Fruit fly (Drosophila melanogaster) whole organism, embryonic: ENCODE data around the gene CG15772.

Experiments
- Bgb ChIP-seq: fragments of 200-800 bp; sonication (Bioruptor generic); IDR thresholded peaks from 2 replicates; pipeline ENCODE4 v1.3.6; 2022; ENCODE audit warnings: missing biosample characterization, missing genetic modification characterization; ENCODE audit not compliant: partially characterized antibody
- Blimp-1 ChIP-seq: fragments of 200-800 bp; sonication (Bioruptor generic); optimal IDR thresholded peaks from 3 replicates; lab custom pipeline; 2018; ENCODE audit warnings: missing biosample characterization, missing genetic modification characterization, mild to moderate bottlenecking, moderate library complexity, missing genetic modification reagents
- CG10366 ChIP-seq: fragments of 200-800 bp; sonication (Bioruptor generic); IDR thresholded peaks from 2 replicates; pipeline ENCODE4 v1.3.6; 2022; ENCODE audit warnings: missing biosample characterization, missing genetic modification characterization
- CG10654 ChIP-seq: fragments of 200-800 bp; sonication (Bioruptor generic); optimal IDR thresholded peaks from 2 replicates; lab custom pipeline; 2016; ENCODE audit warnings: missing biosample characterization, missing genetic modification characterization
- CG13287 ChIP-seq: fragments of 200-800 bp; sonication (Bioruptor generic); IDR thresholded peaks from 2 replicates; pipeline ENCODE4 v1.3.6; 2022; ENCODE audit warnings: missing biosample characterization, missing genetic modification characterization; ENCODE audit not compliant: partially characterized antibody
- CG13296 ChIP-seq: fragments of 200-800 bp; sonication (Bioruptor generic); optimal IDR thresholded peaks from 3 replicates; lab custom pipeline; 2018; ENCODE audit warnings: missing biosample characterization, mild to moderate bottlenecking, missing genetic modification characterization
- CG13775 ChIP-seq: fragments of 200-800 bp; sonication (Bioruptor generic); optimal IDR thresholded peaks from 3 replicates; lab custom pipeline; 2017; ENCODE audit warnings: missing biosample characterization, mild to moderate bottlenecking, missing genetic modification characterization
- CG14710 ChIP-seq: fragments of 200-800 bp; sonication (Bioruptor generic); optimal IDR thresholded peaks from 3 replicates; lab custom pipeline; 2019; ENCODE audit warnings: missing biosample characterization, mild to moderate bottlenecking, missing genetic modification characterization, moderate library complexity
- CG18011 ChIP-seq: fragments of 200-800 bp; sonication (Bioruptor generic); optimal IDR thresholded peaks from 2 replicates; lab custom pipeline; 2017; ENCODE audit warnings: missing biosample characterization, missing genetic modification characterization, mild to moderate bottlenecking, moderate library complexity, missing genotype
- CG18476 ChIP-seq: fragments of 200-800 bp; sonication (Bioruptor generic); optimal IDR thresholded peaks from 2 replicates; lab custom pipeline; 2016; ENCODE audit warnings: missing biosample characterization, mild to moderate bottlenecking, missing genetic modification characterization
- CG30403 ChIP-seq: fragments of 200-800 bp; sonication (Bioruptor generic); optimal IDR thresholded peaks from 3 replicates; lab custom pipeline; 2016; ENCODE audit warnings: missing biosample characterization, missing genetic modification characterization
- CG31441 ChIP-seq: fragments of 200-800 bp; sonication (Bioruptor generic); IDR thresholded peaks from 2 replicates; pipeline ENCODE4 v1.3.6; 2022; ENCODE audit warnings: missing biosample characterization, missing genetic modification characterization
- CG4820 ChIP-seq: fragments of 200-800 bp; sonication (Bioruptor generic); optimal IDR thresholded peaks from 3 replicates; lab custom pipeline; 2016; ENCODE audit warnings: missing biosample characterization, missing genetic modification characterization
- CG6654 ChIP-seq: fragments of 200-800 bp; sonication (Bioruptor generic); optimal IDR thresholded peaks from 2 replicates; lab custom pipeline; 2017; ENCODE audit warnings: missing biosample characterization, mild to moderate bottlenecking, missing genetic modification characterization
- CG7357 ChIP-seq: fragments of 200-800 bp; sonication (Bioruptor generic); IDR thresholded peaks from 3 replicates; pipeline ENCODE4 v1.3.6; 2022; ENCODE audit warnings: missing biosample characterization, missing genetic modification characterization
- CkIIα-i1 ChIP-seq: fragments of 200-800 bp; sonication (Bioruptor generic); IDR thresholded peaks from 2 replicates; pipeline ENCODE4 v1.3.6; 2022; ENCODE audit warnings: missing biosample characterization, missing genetic modification characterization
- CrebB ChIP-seq: fragments of 200-800 bp; sonication (Bioruptor generic); optimal IDR thresholded peaks from 3 replicates; lab custom pipeline; 2018; ENCODE audit warnings: missing biosample characterization, mild to moderate bottlenecking, missing genetic modification characterization
- Dad ChIP-seq: fragments of 200-800 bp; sonication (Bioruptor generic); optimal IDR thresholded peaks from 3 replicates; lab custom pipeline; 2016; ENCODE audit warnings: missing biosample characterization, missing genetic modification characterization
- Doc3 ChIP-seq: fragments of 200-800 bp; sonication (Bioruptor generic); IDR thresholded peaks from 3 replicates; pipeline ENCODE4 v1.3.6; 2022; ENCODE audit warnings: missing biosample characterization, missing genetic modification characterization; ENCODE audit not compliant: partially characterized antibody
- ERR ChIP-seq: fragments of 200-800 bp; sonication (Bioruptor generic); optimal IDR thresholded peaks from 2 replicates; lab custom pipeline; 2016; ENCODE audit warnings: missing biosample characterization, missing genetic modification characterization
- Neu2 ChIP-seq: fragments of 200-800 bp; sonication (Bioruptor generic); optimal IDR thresholded peaks from 3 replicates; lab custom pipeline; 2016; ENCODE audit warnings: missing biosample characterization, missing genetic modification characterization, borderline replicate concordance
- PHDP ChIP-seq: fragments of 200-800 bp; sonication (Bioruptor generic); optimal IDR thresholded peaks from 3 replicates; lab custom pipeline; 2018; ENCODE audit warnings: missing biosample characterization, mild to moderate bottlenecking, missing genetic modification characterization, moderate library complexity
- Pdp1 ChIP-seq, 2 experiments: fragments of 200-800 bp; sonication (Bioruptor generic); optimal IDR thresholded peaks; 3 replicates each; lab custom pipeline; 2016; ENCODE audit warnings: missing biosample characterization in 2 of 2, missing genetic modification characterization in 2 of 2, mild to moderate bottlenecking in 1 of 2, moderate library complexity in 1 of 2
- ab ChIP-seq: fragments of 200-800 bp; sonication (Bioruptor generic); optimal IDR thresholded peaks from 2 replicates; lab custom pipeline; 2016; ENCODE audit warnings: missing biosample characterization, missing genetic modification characterization
- bsh ChIP-seq, 2 experiments: fragments of 200-800 bp; sonication (Bioruptor generic); optimal IDR thresholded peaks; 2 replicates each; lab custom pipeline; 2017 to 2018; ENCODE audit warnings: mild to moderate bottlenecking in 2 of 2, missing biosample characterization in 2 of 2, missing genetic modification characterization in 2 of 2, moderate library complexity in 1 of 2
- chinmo ChIP-seq: fragments of 200-800 bp; sonication (Bioruptor generic); IDR thresholded peaks from 4 replicates; pipeline ENCODE4 v1.3.6; 2022; ENCODE audit warnings: missing biosample characterization, missing genetic modification characterization; ENCODE audit not compliant: partially characterized antibody
- crc ChIP-seq: fragments of 200-800 bp; sonication (Bioruptor generic); optimal IDR thresholded peaks from 2 replicates; lab custom pipeline; 2016; ENCODE audit warnings: missing biosample characterization, missing genetic modification characterization
- crp ChIP-seq, 2 experiments: fragments of 200-800 bp; sonication (Bioruptor generic); optimal IDR thresholded peaks; 2 replicates in 1 of 2; 3 replicates in 1 of 2; lab custom pipeline; 2017; ENCODE audit warnings: missing biosample characterization in 2 of 2, missing genetic modification characterization in 2 of 2, mild to moderate bottlenecking in 1 of 2, moderate library complexity in 1 of 2
- da ChIP-seq: fragments of 200-800 bp; sonication (Bioruptor generic); optimal IDR thresholded peaks from 2 replicates; lab custom pipeline; 2016; ENCODE audit warnings: missing biosample characterization, missing genetic modification characterization
- danr ChIP-seq: fragments of 200-800 bp; sonication (Bioruptor generic); IDR thresholded peaks from 2 replicates; pipeline ENCODE4 v1.3.6; 2022; ENCODE audit warnings: missing biosample characterization, missing genetic modification characterization
- ems ChIP-seq: fragments of 200-800 bp; sonication (Bioruptor generic); optimal IDR thresholded peaks from 3 replicates; lab custom pipeline; 2016; ENCODE audit warnings: missing biosample characterization, missing genetic modification characterization
- eve ChIP-seq, 2 experiments: fragments of >200 bp; optimal IDR thresholded peaks; 2 replicates each; lab custom pipeline; 2017; ENCODE audit warnings: missing biosample characterization in 2 of 2, missing genetic modification characterization in 2 of 2
- fd3F ChIP-seq: fragments of 200-800 bp; sonication (Bioruptor generic); optimal IDR thresholded peaks from 2 replicates; lab custom pipeline; 2018; ENCODE audit warnings: missing biosample characterization, mild to moderate bottlenecking, missing genetic modification characterization, moderate library complexity
- gcm2 ChIP-seq: fragments of 200-800 bp; sonication (Bioruptor generic); optimal IDR thresholded peaks from 2 replicates; lab custom pipeline; 2016; ENCODE audit warnings: missing biosample characterization, missing genetic modification characterization
- gsb ChIP-seq: fragments of 200-800 bp; sonication (Bioruptor generic); IDR thresholded peaks from 2 replicates; pipeline ENCODE4 v1.3.6; 2022; ENCODE audit warnings: missing biosample characterization, missing genetic modification characterization
- ham ChIP-seq: fragments of 200-800 bp; sonication (Bioruptor generic); IDR thresholded peaks from 2 replicates; pipeline ENCODE4 v1.3.6; 2022; ENCODE audit warnings: missing biosample characterization, missing genetic modification characterization
- her ChIP-seq: fragments of 200-800 bp; sonication (Bioruptor generic); optimal IDR thresholded peaks from 2 replicates; lab custom pipeline; 2016; ENCODE audit warnings: missing biosample characterization, missing genetic modification characterization
- luna ChIP-seq: fragments of 200-800 bp; sonication (Bioruptor generic); optimal IDR thresholded peaks from 2 replicates; lab custom pipeline; 2016; ENCODE audit warnings: missing biosample characterization, missing genetic modification characterization
- mirr ChIP-seq: fragments of 200-800 bp; sonication (Bioruptor generic); optimal IDR thresholded peaks from 3 replicates; lab custom pipeline; 2018; ENCODE audit warnings: missing biosample characterization, mild to moderate bottlenecking, missing genetic modification characterization
- nmo ChIP-seq: fragments of 200-800 bp; sonication (Bioruptor generic); optimal IDR thresholded peaks from 2 replicates; lab custom pipeline; 2018; ENCODE audit warnings: missing biosample characterization, mild to moderate bottlenecking, missing genetic modification characterization, moderate library complexity
- p53 ChIP-seq: fragments of 200-800 bp; sonication (Bioruptor generic); optimal IDR thresholded peaks from 2 replicates; lab custom pipeline; 2016; ENCODE audit warnings: missing biosample characterization, missing genetic modification characterization
- phol ChIP-seq: fragments of 200-800 bp; sonication (Bioruptor generic); optimal IDR thresholded peaks from 3 replicates; lab custom pipeline; 2018; ENCODE audit warnings: missing biosample characterization, mild to moderate bottlenecking, missing genetic modification characterization, moderate library complexity
- pros ChIP-seq: fragments of 200-800 bp; sonication (Bioruptor generic); optimal IDR thresholded peaks from 3 replicates; lab custom pipeline; 2019; ENCODE audit warnings: missing biosample characterization, mild to moderate bottlenecking, missing genetic modification characterization, moderate library complexity
- psq ChIP-seq: fragments of 200-800 bp; sonication (Bioruptor generic); optimal IDR thresholded peaks from 2 replicates; lab custom pipeline; 2017; ENCODE audit warnings: missing biosample characterization, missing genetic modification characterization
- rib ChIP-seq: fragments of 200-800 bp; sonication (Bioruptor generic); IDR thresholded peaks from 2 replicates; pipeline ENCODE4 v1.3.6; 2022; ENCODE audit warnings: missing biosample characterization, missing genetic modification characterization
- sisA ChIP-seq: fragments of 200-800 bp; sonication (Bioruptor generic); IDR thresholded peaks from 2 replicates; pipeline ENCODE4 v1.3.6; 2022; ENCODE audit warnings: missing biosample characterization, missing genetic modification characterization
- stc ChIP-seq: fragments of 200-800 bp; sonication (Bioruptor generic); IDR thresholded peaks from 2 replicates; pipeline ENCODE4 v1.3.6; 2022; ENCODE audit warnings: missing biosample characterization, missing genetic modification characterization
- tll ChIP-seq, 2 experiments: fragments of 200-800 bp in 1 of 2; fragments of >200 bp in 1 of 2; sonication (Bioruptor generic) in 1 of 2; optimal IDR thresholded peaks; 2 replicates each; lab custom pipeline; 2017 to 2019; ENCODE audit warnings: missing biosample characterization in 2 of 2, missing genetic modification characterization in 2 of 2, mild to moderate bottlenecking in 1 of 2, moderate library complexity in 1 of 2
- toy ChIP-seq: fragments of 200-800 bp; sonication (Bioruptor generic); IDR thresholded peaks from 2 replicates; pipeline ENCODE4 v1.3.6; 2022; ENCODE audit warnings: missing biosample characterization, missing genetic modification characterization

Gene CG15772

DNA sequence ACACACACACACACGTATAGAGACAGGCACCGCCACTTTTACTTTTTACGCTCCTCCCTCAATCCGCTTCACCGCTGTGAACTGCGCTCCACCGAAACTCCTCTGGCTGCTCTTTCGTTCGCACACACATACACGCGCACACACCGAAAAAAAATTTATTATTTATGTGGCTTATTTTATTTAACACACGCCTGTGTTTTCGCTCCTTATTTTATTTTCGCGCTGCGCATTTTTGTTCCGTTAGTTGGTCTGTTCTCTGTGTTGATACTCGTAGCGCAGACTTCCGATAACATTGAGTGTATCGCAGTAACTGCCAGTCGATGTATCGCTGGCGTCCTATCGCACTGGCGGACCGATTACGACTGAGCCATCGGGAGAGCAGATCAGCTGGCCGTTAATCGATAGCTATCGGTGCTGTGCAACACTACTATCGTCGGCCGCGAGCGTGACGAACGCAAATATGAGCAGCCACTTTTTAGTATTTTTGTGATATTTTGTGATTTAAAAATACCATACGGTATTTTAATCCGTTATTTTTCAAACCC lies 14.3 kb upstream of the CG15772 start, which contains the start of gene Snx27 (continued):
- peak; percentile 93 to 98 for TF ChIP-seq crp (GFP tag; optimal IDR thresholded peaks at IDR 0.05; lab: Kevin White, UChicago)
- TF ChIP-seq sisA (GFP tag; lab: Robert Waterston, UW), result 0 out of 2 replicates have a peak, but pooled peaks have one; percentile 21
- TF ChIP-seq chinmo, result peak; percentile 99
- TF ChIP-seq crc, result peak; percentile 12
- peak; percentile 22; the same call in 1 of the 2 replicates for TF ChIP-seq CG10366 (GFP tag; lab: Robert Waterston, UW)
- no peak for TF ChIP-seq fd3F (GFP tag; lab: Kevin White, UChicago)
- no peak for TF ChIP-seq CG10654 (GFP tag; lab: Kevin White, UChicago)
- TF ChIP-seq Dad (GFP tag; lab: Kevin White, UChicago), result peak; percentile 45
- peak; percentile 14 for TF ChIP-seq mirr (GFP tag; lab: Kevin White, UChicago)
- peak; percentile 25 for TF ChIP-seq PHDP (tag; lab: Kevin White, UChicago)
- peak; percentile 75 for TF ChIP-seq p53 (GFP tag; lab: Kevin White, UChicago)
- TF ChIP-seq stc (GFP tag; lab: Robert Waterston, UW), result no peak
- TF ChIP-seq tll (GFP tag; optimal IDR thresholded peaks at IDR 0.05; lab: Kevin White, UChicago), result no peak
- TF ChIP-seq da (GFP tag; lab: Kevin White, UChicago), result no peak
- peak; percentile 66 for TF ChIP-seq CG14710
- peak; percentile 53 for TF ChIP-seq ERR (GFP tag; lab: Kevin White, UChicago)
- no peak for TF ChIP-seq CG13775 (GFP tag; lab: Kevin White, UChicago)
- peak; percentile 11 to 74 for TF ChIP-seq Pdp1 (GFP tag; optimal IDR thresholded peaks at IDR 0.05; lab: Kevin White, UChicago)
- TF ChIP-seq CG13287, result peak; percentile 100
- peak; percentile 97 for TF ChIP-seq Doc3
- TF ChIP-seq phol (tag; lab: Kevin White, UChicago), result peak; percentile 64
- TF ChIP-seq toy, result no peak
- peak; percentile 100 for TF ChIP-seq Bgb
- peak; percentile 59; the same call in 1 of the 2 replicates for TF ChIP-seq rib
- TF ChIP-seq psq (GFP tag; lab: Kevin White, UChicago), result no peak
- no peak for TF ChIP-seq CG7357 (GFP tag; lab: Robert Waterston, UW)
- TF ChIP-seq Blimp-1 (GFP tag; lab: Kevin White, UChicago), result peak; percentile 93
- no peak for TF ChIP-seq gcm2 (GFP tag; lab: Kevin White, UChicago)
- no peak for TF ChIP-seq CkIIα-i1 (GFP tag; lab: Robert Waterston, UW)
- no peak for TF ChIP-seq eve (GFP tag; optimal IDR thresholded peaks at IDR 0.05; lab: Kevin White, UChicago)
- TF ChIP-seq gsb (GFP tag; lab: Robert Waterston, UW), result no peak
- TF ChIP-seq CG18011 (GFP tag; lab: Kevin White, UChicago), result no peak
- TF ChIP-seq CG6654 (GFP tag; lab: Kevin White, UChicago), result no peak
- no peak for TF ChIP-seq Neu2 (GFP tag; lab: Kevin White, UChicago)
- TF ChIP-seq ab (GFP tag; lab: Kevin White, UChicago), result no peak
- no peak for TF ChIP-seq ham (GFP tag; lab: Robert Waterston, UW)
- TF ChIP-seq luna (GFP tag; lab: Kevin White, UChicago), result peak; percentile 60
- peak; percentile 31 for TF ChIP-seq ems (GFP tag; lab: Kevin White, UChicago)
- TF ChIP-seq nmo (GFP tag; lab: Kevin White, UChicago), result peak; percentile 65
- TF ChIP-seq CG30403, result peak; percentile 53
- no peak for TF ChIP-seq CG4820 (GFP tag; lab: Kevin White, UChicago)
- no peak for TF ChIP-seq CG13296
- TF ChIP-seq her (GFP tag; lab: Kevin White, UChicago), result peak; percentile 100
- TF ChIP-seq danr (GFP tag; lab: Robert Waterston, UW), result no peak
- TF ChIP-seq pros (GFP tag; lab: Kevin White, UChicago), result no peak
- TF ChIP-seq CrebB (tag; lab: Kevin White, UChicago), result peak; percentile 26
- TF ChIP-seq CG31441, result peak; percentile 39; the same call in 1 of the 2 replicates
- TF ChIP-seq CG18476 (GFP tag; lab: Kevin White, UChicago), result no peak
- peak; percentile 3 to 19 for TF ChIP-seq bsh (GFP tag; optimal IDR thresholded peaks at IDR 0.05; lab: Kevin White, UChicago)
